Fruit fly (Drosophila melanogaster) whole organism, embryonic: ENCODE data around the gene CG34179.

Experiments used
- Awh ChIP-seq: fragments of 200-800 bp; sonication (Bioruptor generic); IDR thresholded peaks from 2 replicates; pipeline ENCODE4, ENCODE4 v1.3.6; 2022; ENCODE audit warnings: missing biosample characterization, missing genetic modification characterization
- BEAF-32 ChIP-seq: fragments of 200-800 bp; sonication (Bioruptor generic); optimal IDR thresholded peaks from 3 replicates; lab custom pipeline; 2017; ENCODE audit warnings: missing biosample characterization, missing genetic modification characterization, mild to moderate bottlenecking, moderate library complexity, missing genetic modification reagents
- CG11085 ChIP-seq: fragments of 200-800 bp; sonication (Bioruptor generic); IDR thresholded peaks from 2 replicates; pipeline ENCODE4 v1.3.6; 2022; ENCODE audit warnings: missing biosample characterization, missing genetic modification characterization
- CG14050 ChIP-seq: fragments of 200-800 bp; sonication (Bioruptor generic); IDR thresholded peaks from 3 replicates; pipeline ENCODE4 v1.3.6; 2022; ENCODE audit warnings: missing biosample characterization, missing genetic modification characterization
- CG14710 ChIP-seq: fragments of 200-800 bp; sonication (Bioruptor generic); optimal IDR thresholded peaks from 3 replicates; lab custom pipeline; 2019; ENCODE audit warnings: missing biosample characterization, mild to moderate bottlenecking, missing genetic modification characterization, moderate library complexity
- CG14965 ChIP-seq: fragments of 200-800 bp; sonication (Bioruptor generic); optimal IDR thresholded peaks from 2 replicates; lab custom pipeline; 2016; ENCODE audit warnings: missing biosample characterization, missing genetic modification characterization, borderline replicate concordance
- CG15601 ChIP-seq: fragments of 200-800 bp; sonication (Bioruptor generic); optimal IDR thresholded peaks from 3 replicates; lab custom pipeline; 2019; ENCODE audit warnings: missing biosample characterization, mild to moderate bottlenecking, missing genetic modification characterization, moderate library complexity
- CG17612 ChIP-seq: fragments of 200-800 bp; sonication (Bioruptor generic); IDR thresholded peaks from 2 replicates; pipeline ENCODE4 v1.3.6; 2022; ENCODE audit warnings: missing biosample characterization, missing genetic modification characterization
- CG18011 ChIP-seq: fragments of 200-800 bp; sonication (Bioruptor generic); optimal IDR thresholded peaks from 2 replicates; lab custom pipeline; 2017; ENCODE audit warnings: missing biosample characterization, missing genetic modification characterization, mild to moderate bottlenecking, moderate library complexity, missing genotype
- CG34422 ChIP-seq: fragments of 200-800 bp; sonication (Bioruptor generic); IDR thresholded peaks from 3 replicates; pipeline ENCODE4 v1.3.6; 2022; ENCODE audit warnings: missing biosample characterization, missing genetic modification characterization
- CG3847 ChIP-seq: fragments of 200-800 bp; sonication (Bioruptor generic); IDR thresholded peaks from 2 replicates; pipeline ENCODE4 v1.3.6; 2022; ENCODE audit warnings: missing biosample characterization, missing genetic modification characterization
- CG4854 ChIP-seq: fragments of 200-800 bp; sonication (Bioruptor generic); optimal IDR thresholded peaks from 2 replicates; lab custom pipeline; 2016; ENCODE audit warnings: missing biosample characterization, missing genetic modification characterization, inconsistent platforms
- CG5953 ChIP-seq: fragments of 200-800 bp; sonication (Bioruptor generic); IDR thresholded peaks from 2 replicates; pipeline ENCODE4 v1.3.6; 2022; ENCODE audit warnings: missing biosample characterization, missing genetic modification characterization
- CG7987 ChIP-seq: fragments of 200-800 bp; sonication (Bioruptor generic); optimal IDR thresholded peaks from 2 replicates; lab custom pipeline; 2018; ENCODE audit warnings: missing biosample characterization, mild to moderate bottlenecking, missing genetic modification characterization, moderate library complexity
- CG8924 ChIP-seq: fragments of 200-800 bp; optimal IDR thresholded peaks from 3 replicates; lab custom pipeline; 2019; ENCODE audit warnings: missing biosample characterization, mild to moderate bottlenecking, missing genetic modification characterization, moderate library complexity
- CG9727 ChIP-seq: fragments of 200-800 bp; sonication (Bioruptor generic); optimal IDR thresholded peaks from 3 replicates; lab custom pipeline; 2017; ENCODE audit warnings: missing biosample characterization, mild to moderate bottlenecking, missing genetic modification characterization
- CTCF ChIP-seq: fragments of 200-800 bp; sonication (Bioruptor generic); optimal IDR thresholded peaks from 2 replicates; lab custom pipeline; 2017; ENCODE audit warnings: missing biosample characterization, mild to moderate bottlenecking, missing genetic modification characterization, moderate library complexity
- Camta ChIP-seq: fragments of 200-800 bp; sonication (Bioruptor generic); optimal IDR thresholded peaks from 2 replicates; lab custom pipeline; 2016; ENCODE audit warnings: missing biosample characterization, missing genetic modification characterization
- CkIIα-i1 ChIP-seq: fragments of 200-800 bp; sonication (Bioruptor generic); IDR thresholded peaks from 2 replicates; pipeline ENCODE4 v1.3.6; 2022; ENCODE audit warnings: missing biosample characterization, missing genetic modification characterization
- ERR ChIP-seq: fragments of 200-800 bp; sonication (Bioruptor generic); optimal IDR thresholded peaks from 2 replicates; lab custom pipeline; 2016; ENCODE audit warnings: missing biosample characterization, missing genetic modification characterization
- H15 ChIP-seq: fragments of 200-800 bp; sonication (Bioruptor generic); IDR thresholded peaks from 3 replicates; pipeline ENCODE4 v1.3.6; 2022; ENCODE audit warnings: missing biosample characterization, missing genetic modification characterization
- HLH54F ChIP-seq: fragments of 200-800 bp; sonication (Bioruptor generic); optimal IDR thresholded peaks from 3 replicates; lab custom pipeline; 2016; ENCODE audit warnings: missing biosample characterization, missing genetic modification characterization
- Hr51 ChIP-seq, 2 experiments: fragments of 200-800 bp; sonication (Bioruptor generic); optimal IDR thresholded peaks; 2 replicates in 1 of 2; 3 replicates in 1 of 2; lab custom pipeline; 2016 to 2018; ENCODE audit warnings: missing biosample characterization in 2 of 2, missing genetic modification characterization in 2 of 2, mild to moderate bottlenecking in 1 of 2, moderate library complexity in 1 of 2
- Max ChIP-seq: fragments of 200-800 bp; sonication (Bioruptor generic); optimal IDR thresholded peaks from 2 replicates; lab custom pipeline; 2016; ENCODE audit warnings: missing biosample characterization, mild to moderate bottlenecking, missing genetic modification characterization
- NFAT ChIP-seq: fragments of 200-800 bp; sonication (Bioruptor generic); IDR thresholded peaks from 2 replicates; pipeline ENCODE4 v1.3.6; 2022; ENCODE audit warnings: missing biosample characterization, missing genetic modification characterization
- NK7.1 ChIP-seq: fragments of 200-800 bp; sonication (Bioruptor generic); optimal IDR thresholded peaks from 3 replicates; lab custom pipeline; 2016; ENCODE audit warnings: missing biosample characterization, missing genetic modification characterization
- Neu2 ChIP-seq: fragments of 200-800 bp; sonication (Bioruptor generic); optimal IDR thresholded peaks from 3 replicates; lab custom pipeline; 2016; ENCODE audit warnings: missing biosample characterization, missing genetic modification characterization, borderline replicate concordance
- Xbp1 ChIP-seq: fragments of 200-800 bp; sonication (Bioruptor generic); optimal IDR thresholded peaks from 3 replicates; lab custom pipeline; 2016; ENCODE audit warnings: missing biosample characterization, mild to moderate bottlenecking, missing genetic modification characterization
- ato ChIP-seq: fragments of 200-800 bp; sonication (Bioruptor generic); IDR thresholded peaks from 2 replicates; pipeline ENCODE4 v1.3.6; 2022; ENCODE audit warnings: missing biosample characterization, missing genetic modification characterization; ENCODE audit not compliant: partially characterized antibody
- cg ChIP-seq: fragments of 200-800 bp; sonication (Bioruptor generic); optimal IDR thresholded peaks from 3 replicates; lab custom pipeline; 2019; ENCODE audit warnings: missing biosample characterization, mild to moderate bottlenecking, missing genetic modification characterization, moderate library complexity
- chif ChIP-seq, 2 experiments: fragments of 200-800 bp; sonication (Bioruptor generic); optimal IDR thresholded peaks; 3 replicates each; lab custom pipeline; 2016; ENCODE audit warnings: missing biosample characterization in 2 of 2, missing genetic modification characterization in 2 of 2
- disco-r ChIP-seq: fragments of 200-800 bp; sonication (Bioruptor generic); optimal IDR thresholded peaks from 2 replicates; lab custom pipeline; 2016; ENCODE audit warnings: missing biosample characterization, missing genetic modification characterization
- dysf ChIP-seq: fragments of 200-800 bp; sonication (Bioruptor generic); IDR thresholded peaks from 3 replicates; pipeline ENCODE4 v1.3.6; 2022; ENCODE audit warnings: missing biosample characterization, missing genetic modification characterization
- ewg ChIP-seq: fragments of 200-800 bp; sonication (Bioruptor generic); optimal IDR thresholded peaks from 3 replicates; lab custom pipeline; 2017; ENCODE audit warnings: mild to moderate bottlenecking, missing biosample characterization, missing genetic modification reagents, missing genetic modification characterization
- her ChIP-seq: fragments of 200-800 bp; sonication (Bioruptor generic); optimal IDR thresholded peaks from 2 replicates; lab custom pipeline; 2016; ENCODE audit warnings: missing biosample characterization, missing genetic modification characterization
- hkb ChIP-seq, 2 experiments: fragments of 200-800 bp in 1 of 2; fragments of >200 bp in 1 of 2; sonication (Bioruptor generic) in 1 of 2; IDR thresholded peaks in 1 of 2; optimal IDR thresholded peaks in 1 of 2; 2 replicates each; pipeline versions ENCODE4 v1.3.6 to Lab custom; 2017 to 2022; ENCODE audit warnings: missing biosample characterization in 1 of 2, missing genetic modification characterization in 1 of 2
- lov ChIP-seq, 2 experiments: fragments of 200-800 bp in 1 of 2; fragments of >200 bp in 1 of 2; sonication (Bioruptor generic) in 1 of 2; IDR thresholded peaks in 1 of 2; optimal IDR thresholded peaks in 1 of 2; 2 replicates in 1 of 2; 3 replicates in 1 of 2; pipeline versions ENCODE4 v1.3.6 to Lab custom; 2017 to 2022; ENCODE audit warnings: missing biosample characterization in 1 of 2, missing genetic modification characterization in 1 of 2
- mirr ChIP-seq: fragments of 200-800 bp; sonication (Bioruptor generic); optimal IDR thresholded peaks from 3 replicates; lab custom pipeline; 2018; ENCODE audit warnings: missing biosample characterization, mild to moderate bottlenecking, missing genetic modification characterization
- mld ChIP-seq: fragments of 200-800 bp; sonication (Bioruptor generic); IDR thresholded peaks from 3 replicates; pipeline ENCODE4 v1.3.6; 2022; ENCODE audit warnings: missing biosample characterization, missing genetic modification characterization; ENCODE audit not compliant: partially characterized antibody
- slbo ChIP-seq: fragments of 200-800 bp; sonication (Bioruptor generic); IDR thresholded peaks from 2 replicates; pipeline ENCODE4 v1.3.6; 2022; ENCODE audit warnings: missing biosample characterization, missing genetic modification characterization
- sna ChIP-seq: fragments of 200-800 bp; sonication (Bioruptor generic); IDR thresholded peaks from 2 replicates; pipeline ENCODE4 v1.3.6; 2022; ENCODE audit warnings: missing biosample characterization, missing genetic modification characterization; ENCODE audit not compliant: partially characterized antibody
- so ChIP-seq: fragments of 200-800 bp; sonication (Bioruptor generic); IDR thresholded peaks from 3 replicates; pipeline ENCODE4 v1.3.6; 2022; ENCODE audit warnings: missing biosample characterization, missing genetic modification characterization
- sr ChIP-seq: fragments of 200-800 bp; sonication (Bioruptor generic); IDR thresholded peaks from 3 replicates; pipeline ENCODE4 v1.3.6; 2022; ENCODE audit warnings: missing biosample characterization, missing genetic modification characterization
- ssp ChIP-seq: fragments of 200-800 bp; sonication (Bioruptor generic); IDR thresholded peaks from 2 replicates; pipeline ENCODE4 v1.3.6; 2022; ENCODE audit warnings: missing biosample characterization, missing genetic modification characterization
- stc ChIP-seq: fragments of 200-800 bp; sonication (Bioruptor generic); IDR thresholded peaks from 2 replicates; pipeline ENCODE4 v1.3.6; 2022; ENCODE audit warnings: missing biosample characterization, missing genetic modification characterization
- sug ChIP-seq: fragments of 200-800 bp; optimal IDR thresholded peaks from 2 replicates; lab custom pipeline; 2019; ENCODE audit warnings: missing biosample characterization, mild to moderate bottlenecking, missing genetic modification characterization, moderate library complexity
- trh ChIP-seq: fragments of 200-800 bp; sonication (Bioruptor generic); optimal IDR thresholded peaks from 2 replicates; lab custom pipeline; 2016; ENCODE audit warnings: missing biosample characterization, missing genetic modification characterization

CG34179 gene

DNA sequence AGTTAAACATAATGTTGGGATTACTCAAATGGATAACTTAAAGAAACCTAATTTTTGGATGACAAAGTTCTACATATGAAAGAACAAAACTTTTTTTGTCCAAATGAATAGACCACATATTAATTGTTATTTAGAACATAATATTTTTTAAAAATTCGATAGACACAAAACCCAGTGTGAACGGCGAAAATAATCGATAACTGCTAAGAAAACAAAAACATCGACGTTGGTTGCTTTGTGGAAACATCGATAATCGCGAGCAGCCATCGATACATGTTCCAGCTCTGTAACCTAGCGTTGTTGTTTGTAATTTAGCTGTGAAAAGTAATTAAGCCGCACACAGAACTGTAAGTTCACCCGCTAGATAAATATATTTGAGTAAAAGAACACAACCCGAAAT is 2.1 kb upstream of the CG34179 start, which contains the start of gene CG9135 (continued):
- TF ChIP-seq HLH54F (GFP tag; lab: Kevin White, UChicago): no peak
- no peak for TF ChIP-seq NK7.1 (GFP tag; lab: Kevin White, UChicago)
- peak; percentile 99 for TF ChIP-seq mld (GFP tag; lab: Robert Waterston, UW)
- no peak for TF ChIP-seq H15 (GFP tag; lab: Robert Waterston, UW)
- TF ChIP-seq cg (GFP tag; lab: Kevin White, UChicago): no peak
- no peak for TF ChIP-seq trh
- 0 out of 2 replicates have a peak, but pooled peaks have one; percentile 8 for TF ChIP-seq slbo (GFP tag; lab: Robert Waterston, UW)
- TF ChIP-seq lov (optimal IDR thresholded peaks at IDR 0.05; lab: Kevin White, UChicago): no peak
- TF ChIP-seq lov (GFP tag; IDR thresholded peaks at IDR 0.05; lab: Robert Waterston, UW): no peak
- TF ChIP-seq ewg (GFP tag; lab: Kevin White, UChicago): no peak
- peak; percentile 2 for TF ChIP-seq CTCF

dm6 chr2L:6047528-6048160 is 862 bp downstream of the CG34179 start, which contains the start of gene IPIP:
TSS of gene IPIP (plus strand) at chr2L:6048002.
- TF ChIP-seq CG7987 (GFP tag; lab: Kevin White, UChicago) (peak; percentile 54), CG14710 (tag; lab: Kevin White, UChicago) (peak; percentile 99), her (GFP tag; lab: Kevin White, UChicago) (peak; percentile 2), mirr (GFP tag; lab: Kevin White, UChicago) (peak; percentile 58), sug (peak; percentile 53), Max (GFP tag; lab: Kevin White, UChicago) (peak; percentile 4), NFAT (peak; percentile 82), CG15601 (no peak), stc (GFP tag; lab: Robert Waterston, UW) (0 out of 2 replicates have a peak, but pooled peaks have one; percentile 9), Camta (GFP tag; lab: Kevin White, UChicago) (no peak), CG17612 (GFP tag; lab: Robert Waterston, UW) (no peak), CG3847 (GFP tag; lab: Robert Waterston, UW) (peak; percentile 70), Hr51 (GFP tag; optimal IDR thresholded peaks at IDR 0.05; lab: Kevin White, UChicago) (no peak), CkIIα-i1 (no peak), ato (GFP tag; lab: Robert Waterston, UW) (peak; percentile 85), hkb (optimal IDR thresholded peaks at IDR 0.05; lab: Kevin White, UChicago) (no peak), hkb (GFP tag; IDR thresholded peaks at IDR 0.05; lab: Robert Waterston, UW) (peak; percentile 34; the same call in 1 of the 2 replicates), ERR (GFP tag; lab: Kevin White, UChicago) (no peak), chif (GFP tag; optimal IDR thresholded peaks at IDR 0.05; lab: Kevin White, UChicago) (peak in 1 of 2 experiments; percentile 24), so (GFP tag; lab: Robert Waterston, UW) (peak; percentile 44; the same call in 2 of the 3 replicates), CG11085 (0 out of 2 replicates have a peak, but pooled peaks have one; percentile 37), Awh (GFP tag; lab: Robert Waterston, UW) (no peak), CG14965 (GFP tag; lab: Kevin White, UChicago) (no peak), Xbp1 (GFP tag; lab: Kevin White, UChicago) (peak; percentile 47), ssp (GFP tag; lab: Robert Waterston, UW) (no peak), sr (GFP tag; lab: Robert Waterston, UW) (0 out of 3 replicates have a peak, but pooled peaks have one; percentile 3), CG34422 (peak; percentile 67; the same call in 1 of the 3 replicates), CG9727 (GFP tag; lab: Kevin White, UChicago) (peak; percentile 39), BEAF-32 (GFP tag; lab: Kevin White, UChicago) (peak; percentile 86), CG8924 (tag; lab: Kevin White, UChicago) (peak; percentile 17), CG5953 (no peak), Neu2 (no peak), CG14050 (GFP tag; lab: Robert Waterston, UW) (peak; percentile 17; the same call in 1 of the 3 replicates), CG4854 (no peak), CG18011 (GFP tag; lab: Kevin White, UChicago) (no peak), dysf (GFP tag; lab: Robert Waterston, UW) (0 out of 3 replicates have a peak, but pooled peaks have one; percentile 1), sna (GFP tag; lab: Robert Waterston, UW) (0 out of 2 replicates have a peak, but pooled peaks have one; percentile 21), disco-r (GFP tag; lab: Kevin White, UChicago) (no peak)
